Fruit fly (Drosophila melanogaster): Measurements from ENCODE around the gene Tao.

Tao gene

dm6 chrX:19549570-19549969 lies 30.0 kb downstream of the Tao start:
- no peak for TF ChIP-seq CG17801 (GFP tag; optimal IDR thresholded peaks at IDR 0.05; ENCODE audit: partially characterized antibody)

dm6 chrX:19548438-19548837 lies 31.2 kb downstream of the Tao start:
- no peak for TF ChIP-seq CG17801 (GFP tag; optimal IDR thresholded peaks at IDR 0.05; ENCODE audit: partially characterized antibody)

dm6 chrX:19547382-19547781 lies 32.2 kb downstream of the Tao start, which contains the start of gene CG32532:
TSS of gene CG32532 (minus strand) at chrX:19547482.
- no peak for TF ChIP-seq CG17801 (GFP tag; optimal IDR thresholded peaks at IDR 0.05; ENCODE audit: partially characterized antibody)

dm6 chrX:19546658-19547038 lies 33.0 kb downstream of the Tao start:
- TF ChIP-seq CG17801 (GFP tag; optimal IDR thresholded peaks at IDR 0.05; ENCODE audit: partially characterized antibody): no peak

- TF ChIP-seq CG17801 (GFP tag; optimal IDR thresholded peaks at IDR 0.05; ENCODE audit: partially characterized antibody): no peak
Measured at dm6 chrX:19545865-19546657, 33.5 kb downstream of the Tao start.

DNA sequence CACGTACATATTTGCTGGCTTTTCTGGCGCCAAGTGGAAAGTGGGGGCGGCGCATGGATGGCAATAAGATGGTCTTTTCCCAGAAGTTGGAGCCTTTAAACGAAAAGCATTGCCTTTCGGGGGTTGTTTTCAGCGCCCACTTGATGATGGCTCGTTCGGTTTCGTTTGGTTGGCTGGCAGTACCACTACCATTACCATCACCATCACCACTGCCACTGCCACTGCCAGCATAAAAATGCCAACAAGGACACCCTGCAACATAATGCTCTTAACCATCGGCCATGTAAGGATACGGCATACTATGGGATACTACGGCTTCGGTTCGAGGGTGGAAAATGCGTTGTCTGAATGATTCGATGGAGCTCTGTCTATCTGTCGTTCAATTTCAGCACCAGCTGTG lies 44.2 kb downstream of the Tao start:
- no peak for TF ChIP-seq CG17801 (GFP tag; optimal IDR thresholded peaks at IDR 0.05; ENCODE audit: partially characterized antibody)

- TF ChIP-seq CG17801 (GFP tag; optimal IDR thresholded peaks at IDR 0.05; ENCODE audit: partially characterized antibody): no peak
Measured at dm6 chrX:19531642-19532041, 48.0 kb downstream of the Tao start, which contains the start of gene CG12231. TSS of gene CG12231 (minus strand) at chrX:19531742.

DNA sequence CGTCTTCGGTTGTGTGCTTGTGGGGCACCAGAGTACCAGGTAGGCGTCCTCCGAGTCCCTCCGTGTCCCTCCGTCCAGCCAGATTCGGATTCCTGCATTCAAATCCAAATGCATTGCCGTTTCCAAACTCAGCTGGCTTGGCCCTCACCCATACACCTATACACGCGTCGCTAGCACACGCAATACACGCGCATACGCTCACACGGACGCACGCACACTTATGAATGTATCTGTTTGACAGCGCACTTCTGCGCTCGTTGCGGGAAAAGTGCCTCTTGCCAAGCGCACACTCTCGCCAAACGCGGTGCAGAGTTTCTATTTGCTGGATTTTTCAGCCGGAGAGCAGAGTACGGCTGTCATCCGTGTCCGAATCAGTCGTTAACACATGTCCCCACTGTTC lies 57.0 kb downstream of the Tao start:
- TF ChIP-seq CG17801 (GFP tag; optimal IDR thresholded peaks at IDR 0.05; ENCODE audit: partially characterized antibody): no peak

DNA sequence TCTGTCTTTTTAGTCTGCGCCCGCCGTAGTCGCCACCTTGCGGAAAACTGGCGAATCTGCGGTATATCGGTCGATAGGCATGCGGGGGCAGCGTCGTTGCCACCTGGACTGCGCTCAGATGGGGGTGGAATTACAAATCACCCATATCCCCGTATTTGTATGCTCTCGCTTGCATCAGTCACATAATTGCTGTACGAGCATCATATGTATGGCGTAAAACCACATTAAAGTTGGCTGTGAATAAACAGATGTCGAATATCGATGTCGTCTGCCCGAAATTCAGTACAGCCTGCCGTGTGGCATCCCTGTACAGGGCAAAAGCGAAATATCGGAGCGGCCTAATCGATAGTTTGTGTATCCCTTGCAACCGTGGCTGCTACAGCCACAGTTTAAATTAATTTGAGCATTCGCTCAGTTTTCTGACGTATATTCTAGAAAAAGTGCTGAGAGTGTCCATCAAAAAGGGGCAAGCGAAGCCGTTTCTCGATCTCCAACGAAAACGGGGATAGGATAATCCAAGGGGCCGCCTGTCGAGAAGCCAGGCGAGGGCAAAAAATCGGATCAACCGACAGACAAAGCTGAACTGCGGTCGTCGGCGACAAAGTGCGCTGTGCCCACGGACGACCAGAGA lies 57.7 kb downstream of the Tao start, which contains the start of the genes Idh3a and CoRest:
Idh3a (minus strand) TSS at position 58 of the 631 bp plus-strand sequence.
CoRest (plus strand) TSS at position 177 of the 631 bp plus-strand sequence.
- TF ChIP-seq CG17801 (GFP tag; optimal IDR thresholded peaks at IDR 0.05; ENCODE audit: partially characterized antibody): no peak

DNA sequence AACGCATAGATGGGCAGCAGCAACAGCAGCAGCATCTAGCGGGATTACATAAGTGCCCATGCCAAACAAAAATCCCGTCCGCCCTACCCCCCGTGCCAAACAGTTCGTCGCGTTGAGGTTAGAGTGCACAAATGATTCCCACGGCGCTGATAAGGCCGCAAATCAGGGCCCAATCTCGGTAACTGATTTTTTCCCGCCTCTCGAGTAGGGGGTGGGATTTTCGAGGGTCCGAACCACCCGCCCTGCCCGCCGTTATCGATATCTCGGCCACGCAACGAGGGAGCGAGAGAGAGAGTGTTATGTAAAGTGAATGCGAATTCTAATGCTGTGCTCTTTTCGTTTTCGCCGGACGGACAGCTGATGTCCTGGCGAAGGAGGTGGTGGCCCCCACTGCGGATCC lies 58.7 kb downstream of the Tao start:
- no peak for TF ChIP-seq CG17801 (GFP tag; optimal IDR thresholded peaks at IDR 0.05; ENCODE audit: partially characterized antibody)

DNA sequence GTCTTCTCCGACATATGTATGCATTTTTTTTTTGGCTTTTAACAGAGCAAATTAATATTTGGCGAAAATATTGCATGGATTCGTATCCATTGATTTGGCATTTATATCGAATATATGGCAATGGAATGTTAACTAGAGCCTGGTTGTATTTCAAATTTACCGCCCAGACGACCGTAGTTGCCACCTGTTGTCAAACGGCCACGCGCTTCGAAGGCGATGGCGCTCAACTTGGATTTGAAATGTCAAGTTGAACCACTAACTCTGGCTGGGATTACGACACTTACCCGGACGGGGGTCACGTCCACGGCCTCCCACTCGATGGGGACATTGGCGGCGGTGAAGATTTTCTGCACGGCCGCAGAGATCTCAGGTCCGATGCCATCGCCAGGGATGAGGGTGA lies 59.2 kb downstream of the Tao start:
- TF ChIP-seq CG17801 (GFP tag; optimal IDR thresholded peaks at IDR 0.05; ENCODE audit: partially characterized antibody): no peak
